Fruit fly (Drosophila melanogaster): ENCODE measurements around the gene CG17746.

- TF ChIP-seq Hr4 (GFP tag; optimal IDR thresholded peaks at IDR 0.05) (no peak), achi (GFP tag; optimal IDR thresholded peaks at IDR 0.05) (no peak), CG1621 (tag; optimal IDR thresholded peaks at IDR 0.05) (no peak), ss (GFP tag; optimal IDR thresholded peaks at IDR 0.05) (no peak), Smox (GFP tag; optimal IDR thresholded peaks at IDR 0.05) (no peak), Hr39 (GFP tag; optimal IDR thresholded peaks at IDR 0.05) (no peak), CG34406 (GFP tag; optimal IDR thresholded peaks at IDR 0.05) (no peak), CG6792 (GFP tag; optimal IDR thresholded peaks at IDR 0.05) (no peak), CG10631 (GFP tag; optimal IDR thresholded peaks at IDR 0.05) (no peak)
Observed at dm6 chr3L:3187263-3187662, 52.1 kb downstream of the CG17746 start, which contains the start of gene CG14957.
